Worm (Caenorhabditis elegans): ENCODE results near the gene gpa-2.

gpa-2 gene

DNA sequence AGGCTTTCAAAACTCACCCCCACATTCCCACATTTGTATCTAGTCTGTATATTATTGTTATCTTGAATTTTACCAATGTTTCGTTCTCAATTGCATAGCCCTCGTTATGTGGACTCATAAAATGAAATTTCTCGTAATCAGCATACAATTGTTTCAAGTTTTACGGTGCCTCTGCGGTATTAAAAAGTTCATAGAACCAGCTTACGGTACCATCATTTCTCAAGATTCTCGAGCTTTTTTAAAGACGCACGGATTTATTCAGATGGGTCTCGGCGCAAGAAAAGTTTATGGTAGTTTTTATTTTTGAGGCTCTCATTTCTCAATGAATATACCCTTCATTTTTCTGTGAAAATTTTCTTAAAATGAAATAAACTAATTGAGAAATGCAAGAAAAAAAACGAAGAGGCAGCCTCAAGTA lies 44.3 kb downstream of the gpa-2 start:
- TF ChIP-seq aly-1 (tag; optimal IDR thresholded peaks at IDR 0.05) (no peak), scrt-1 (GFP tag; IDR thresholded peaks at IDR 0.05) (no peak), ceh-36 (tag; optimal IDR thresholded peaks at IDR 0.05) (no peak), hmbx-1 (tag; optimal IDR thresholded peaks at IDR 0.05) (no peak), hmg-4 (GFP tag; optimal IDR thresholded peaks at IDR 0.05) (no peak), flt-1 (GFP tag; IDR thresholded peaks at IDR 0.05) (no peak), ceh-13 (GFP tag; optimal IDR thresholded peaks at IDR 0.05) (no peak), tbx-37 (GFP tag; conservative IDR thresholded peaks at IDR 0.05) (no peak), B0310.2 (tag; optimal IDR thresholded peaks at IDR 0.05) (no peak), hnd-1 (tag; optimal IDR thresholded peaks at IDR 0.05) (no peak)

DNA sequence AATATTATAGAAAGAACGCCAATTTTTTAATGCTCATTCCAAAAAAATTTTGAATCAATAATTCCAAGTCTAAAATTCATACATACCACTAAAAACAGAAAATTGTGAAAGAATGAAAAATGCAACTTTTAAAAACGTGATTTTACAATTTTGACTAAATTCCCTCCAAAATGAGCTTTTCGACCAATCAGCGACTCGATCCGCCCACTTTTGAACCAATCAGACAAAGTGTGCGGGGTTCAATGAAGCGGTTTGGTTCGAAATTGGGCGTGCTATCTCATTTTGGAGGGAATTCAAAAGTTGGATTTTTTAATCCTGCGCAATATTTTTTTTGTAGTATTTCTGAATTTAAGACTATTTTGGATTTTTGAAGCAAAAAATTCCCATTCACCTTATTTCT lies 46.5 kb downstream of the gpa-2 start:
- TF ChIP-seq flt-1 (GFP tag; IDR thresholded peaks at IDR 0.05) (no peak), tbx-11 (GFP tag; IDR thresholded peaks at IDR 0.05) (no peak), F13C5.2 (tag; optimal IDR thresholded peaks at IDR 0.05) (no peak), B0310.2 (tag; optimal IDR thresholded peaks at IDR 0.05) (no peak), sea-1 (GFP tag; conservative IDR thresholded peaks at IDR 0.05) (no peak), ama-1 (optimal IDR thresholded peaks at IDR 0.05) (no peak), aly-1 (tag; optimal IDR thresholded peaks at IDR 0.05) (no peak)

Measured in whole organism, early embryonic.